Worm (Caenorhabditis elegans) whole organism, L3 larva: ENCODE measurements around the gene F55G1.7.
A peak's percentile ranks its signal among the peaks of the same experiment; 100 is the strongest.

Experiments used
- R02D3.7 ChIP-seq: fragments of 150-350 bp; optimal IDR thresholded peaks from 2 replicates; lab custom pipeline; 2014; ENCODE audit warnings: missing biosample characterization, missing genetic modification characterization
- ZK546.5 ChIP-seq: sonication (generic microtip); optimal IDR thresholded peaks from 2 replicates; lab custom pipeline; 2017; ENCODE audit warnings: missing biosample characterization, missing genetic modification characterization
- aly-2 ChIP-seq: fragments of 150-350 bp; optimal IDR thresholded peaks from 2 replicates; lab custom pipeline; 2014; ENCODE audit warnings: missing biosample characterization, missing genetic modification characterization
- ama-1 ChIP-seq: fragments of 150-350 bp; optimal IDR thresholded peaks from 2 replicates; lab custom pipeline; 2018
- ceh-16 ChIP-seq: sonication (generic microtip); optimal IDR thresholded peaks from 2 replicates; lab custom pipeline; 2017; ENCODE audit warnings: missing biosample characterization, missing genetic modification characterization
- ceh-28 ChIP-seq: fragments of 150-350 bp; optimal IDR thresholded peaks from 2 replicates; lab custom pipeline; 2014; ENCODE audit warnings: missing biosample characterization, missing genetic modification reagents, missing genetic modification characterization
- ceh-82 ChIP-seq: fragments of 150-350 bp; optimal IDR thresholded peaks from 2 replicates; lab custom pipeline; 2014; ENCODE audit warnings: missing biosample characterization, missing genetic modification characterization
- daf-12 ChIP-seq: fragments of 150-350 bp; optimal IDR thresholded peaks from 2 replicates; lab custom pipeline; 2014; ENCODE audit warnings: missing biosample characterization, missing genetic modification reagents, missing genetic modification characterization
- egl-27 ChIP-seq: sonication (generic microtip); optimal IDR thresholded peaks from 4 replicates; lab custom pipeline; 2017; ENCODE audit warnings: missing biosample characterization, missing genetic modification reagents, missing genetic modification characterization
- elt-2 ChIP-seq: sonication (generic microtip); optimal IDR thresholded peaks from 2 replicates; lab custom pipeline; 2016; ENCODE audit warnings: missing genetic modification reagents, mild to moderate bottlenecking, missing genetic modification characterization, missing compliant biosample characterization
- elt-3 ChIP-seq, 3 experiments: fragments of 150-350 bp in 1 of 3; sonication (generic microtip) in 2 of 3; optimal IDR thresholded peaks; 2 replicates in 2 of 3; 4 replicates in 1 of 3; lab custom pipeline; 2014 to 2017; ENCODE audit warnings: missing biosample characterization in 3 of 3, missing genetic modification characterization in 3 of 3
- eor-1 ChIP-seq, 2 experiments: fragments of 150-350 bp; optimal IDR thresholded peaks; 2 replicates each; lab custom pipeline; 2014 to 2018; ENCODE audit warnings: missing biosample characterization in 2 of 2, missing genetic modification characterization in 2 of 2
- fkh-10 ChIP-seq: sonication (generic microtip); optimal IDR thresholded peaks from 2 replicates; lab custom pipeline; 2017; ENCODE audit warnings: missing biosample characterization, missing genetic modification reagents, missing genetic modification characterization
- fkh-2 ChIP-seq: fragments of 150-350 bp; optimal IDR thresholded peaks from 2 replicates; lab custom pipeline; 2014; ENCODE audit warnings: missing biosample characterization, missing genetic modification reagents, missing genetic modification characterization
- fos-1 ChIP-seq: fragments of 150-350 bp; optimal IDR thresholded peaks from 2 replicates; lab custom pipeline; 2014; ENCODE audit warnings: missing biosample characterization, missing genetic modification characterization
- hmg-11 ChIP-seq: sonication (generic microtip); optimal IDR thresholded peaks from 2 replicates; lab custom pipeline; 2016; ENCODE audit warnings: missing genetic modification characterization, missing compliant biosample characterization
- mml-1 ChIP-seq: fragments of 150-350 bp; sonication (generic microtip); optimal IDR thresholded peaks from 3 replicates; lab custom pipeline; 2014; ENCODE audit warnings: missing biosample characterization, missing genetic modification characterization
- nfya-1 ChIP-seq: sonication (generic microtip); optimal IDR thresholded peaks from 2 replicates; lab custom pipeline; 2017; ENCODE audit warnings: missing genetic modification characterization, mild to moderate bottlenecking, missing compliant biosample characterization, antibody characterized with exemption, moderate library complexity; ENCODE audit not compliant: insufficient read depth
- nhr-11 ChIP-seq: fragments of 150-350 bp; optimal IDR thresholded peaks from 2 replicates; lab custom pipeline; 2014; ENCODE audit warnings: missing biosample characterization, missing genetic modification characterization
- nhr-12 ChIP-seq: fragments of 150-350 bp; optimal IDR thresholded peaks from 2 replicates; lab custom pipeline; 2014; ENCODE audit warnings: missing biosample characterization, missing genetic modification characterization
- nhr-23 ChIP-seq: fragments of 150-350 bp; optimal IDR thresholded peaks from 2 replicates; lab custom pipeline; 2014; ENCODE audit warnings: missing biosample characterization, missing genetic modification reagents, missing genetic modification characterization
- nhr-28 ChIP-seq: fragments of 150-350 bp; optimal IDR thresholded peaks from 2 replicates; lab custom pipeline; 2014; ENCODE audit warnings: missing biosample characterization, missing genetic modification characterization
- nhr-67 ChIP-seq: fragments of 150-350 bp; optimal IDR thresholded peaks from 2 replicates; lab custom pipeline; 2014; ENCODE audit warnings: missing biosample characterization, missing genetic modification characterization
- nhr-77 ChIP-seq: fragments of 150-350 bp; optimal IDR thresholded peaks from 2 replicates; lab custom pipeline; 2014; ENCODE audit warnings: missing biosample characterization, missing genetic modification characterization
- pqm-1 ChIP-seq: fragments of 150-350 bp; optimal IDR thresholded peaks from 2 replicates; lab custom pipeline; 2017; ENCODE audit warnings: missing biosample characterization, missing genetic modification characterization, inconsistent platforms
- sea-2 ChIP-seq: fragments of 150-350 bp; sonication (generic microtip); optimal IDR thresholded peaks from 4 replicates; lab custom pipeline; 2014; ENCODE audit warnings: missing biosample characterization, missing genetic modification reagents, missing genetic modification characterization
- snpc-4 ChIP-seq: fragments of 150-350 bp; optimal IDR thresholded peaks from 2 replicates; lab custom pipeline; 2014; ENCODE audit warnings: missing biosample characterization, missing genetic modification characterization
- tbx-2 ChIP-seq: sonication (generic microtip); optimal IDR thresholded peaks from 2 replicates; lab custom pipeline; 2016; ENCODE audit warnings: mild to moderate bottlenecking, missing genetic modification characterization, missing compliant biosample characterization
- ztf-11 ChIP-seq: fragments of 150-350 bp; optimal IDR thresholded peaks from 2 replicates; lab custom pipeline; 2014; ENCODE audit warnings: missing biosample characterization, missing genetic modification characterization
- ztf-4 ChIP-seq: fragments of 150-350 bp; optimal IDR thresholded peaks from 2 replicates; lab custom pipeline; 2014; ENCODE audit warnings: missing biosample characterization, missing genetic modification characterization

Gene F55G1.7

ce11 chrIV:7474826-7475225, 5.2 kb upstream of the F55G1.7 start, which contains the start of gene slc-25A18.2:
Gene slc-25A18.2, plus strand, starts transcription at chrIV:7475041.
- TF ChIP-seq elt-3 (tag; optimal IDR thresholded peaks at IDR 0.05; lab: Kevin White, UChicago) (no peak), nhr-23 (tag; lab: Kevin White, UChicago) (no peak), nhr-11 (no peak), ZK546.5 (tag; lab: Kevin White, UChicago) (no peak), daf-12 (tag; lab: Kevin White, UChicago) (no peak)

ce11 chrIV:7473159-7473649, 3.6 kb upstream of the F55G1.7 start, which contains the start of the genes plk-3 and F55G1.6:
Gene plk-3, minus strand, starts transcription at chrIV:7473209.
Gene F55G1.6, plus strand, starts transcription at chrIV:7473517.
- TF ChIP-seq eor-1 (tag; optimal IDR thresholded peaks at IDR 0.05; lab: Kevin White, UChicago) (no peak), fkh-10 (GFP tag; lab: Kevin White, UChicago) (no peak), fos-1 (tag; lab: Kevin White, UChicago) (no peak), egl-27 (tag; lab: Kevin White, UChicago) (no peak), snpc-4 (tag; lab: Kevin White, UChicago) (no peak), ama-1 (lab: Kevin White, UChicago) (no peak)

- TF ChIP-seq ztf-11 (tag; lab: Kevin White, UChicago): no peak
- TF ChIP-seq elt-2 (tag; lab: Kevin White, UChicago): peak; percentile 42
These were observed 994 bp downstream of the F55G1.7 start for ce11 chrIV:7468638-7469037.

- TF ChIP-seq pqm-1 (tag; lab: Kevin White, UChicago): peak; percentile 36
- TF ChIP-seq hmg-11 (tag; lab: Kevin White, UChicago): no peak
- peak; percentile 62 for TF ChIP-seq elt-2 (tag; lab: Kevin White, UChicago)
These were observed 2.5 kb downstream of the F55G1.7 start for ce11 chrIV:7467170-7467569.

- TF ChIP-seq ZK546.5 (tag; lab: Kevin White, UChicago) (no peak), ceh-82 (tag; lab: Kevin White, UChicago) (no peak), ztf-4 (no peak), elt-3 (tag; optimal IDR thresholded peaks at IDR 0.05; lab: Kevin White, UChicago) (no peak), ceh-28 (tag; lab: Kevin White, UChicago) (no peak), nhr-67 (tag; lab: Kevin White, UChicago) (no peak)
- TF ChIP-seq, all 47 proteins: peak for 0
These were observed 3.8 kb downstream of the F55G1.7 start, which contains the start of gene F13B6.3 for ce11 chrIV:7465857-7466256. Gene F13B6.3, minus strand, starts transcription at chrIV:7465957.

- TF ChIP-seq fkh-10 (GFP tag; lab: Kevin White, UChicago) (no peak), aly-2 (no peak), nhr-77 (tag; lab: Kevin White, UChicago) (no peak), tbx-2 (tag; lab: Kevin White, UChicago) (no peak), nhr-28 (tag; lab: Kevin White, UChicago) (no peak), mml-1 (tag; lab: Kevin White, UChicago) (no peak), nhr-12 (tag; lab: Kevin White, UChicago) (no peak), sea-2 (GFP tag; lab: Kevin White, UChicago) (no peak), nfya-1 (tag; lab: Kevin White, UChicago) (no peak), snpc-4 (tag; lab: Kevin White, UChicago) (no peak), ceh-16 (tag; lab: Kevin White, UChicago) (no peak), nhr-23 (tag; lab: Kevin White, UChicago) (no peak), nhr-67 (tag; lab: Kevin White, UChicago) (no peak), pqm-1 (tag; lab: Kevin White, UChicago) (no peak), daf-12 (tag; lab: Kevin White, UChicago) (no peak), ztf-11 (tag; lab: Kevin White, UChicago) (no peak), R02D3.7 (no peak), fkh-2 (tag; lab: Kevin White, UChicago) (no peak)
These were observed 9.4 kb downstream of the F55G1.7 start, which contains the start of gene F13B6.2 for ce11 chrIV:7460225-7460624. Gene F13B6.2, minus strand, starts transcription at chrIV:7460325.
